Worm (Caenorhabditis elegans) whole organism, young adult: Measurements from ENCODE around the gene oac-32.

Experiments used
- B0019.2 ChIP-seq: fragments of 200-800 bp; sonication (Bioruptor generic); conservative IDR thresholded peaks from 2 replicates; pipeline ENCODE4 v1.3.6; 2022; ENCODE audit warnings: missing genetic modification reagents, missing genetic modification characterization, missing compliant biosample characterization
- D2030.7 ChIP-seq: fragments of 200-800 bp; sonication (Bioruptor generic); IDR thresholded peaks from 2 replicates; pipeline ENCODE4 v1.3.6; 2022; ENCODE audit warnings: missing genetic modification reagents, missing genetic modification characterization, missing compliant biosample characterization
- F37B4.10 ChIP-seq: fragments of 200-800 bp; sonication (Bioruptor generic); IDR thresholded peaks from 2 replicates; pipeline ENCODE4 v1.3.6; 2022; ENCODE audit warnings: missing genetic modification characterization, missing compliant biosample characterization
- F39B2.1 ChIP-seq: fragments of 200-800 bp; sonication (Bioruptor generic); IDR thresholded peaks from 2 replicates; pipeline ENCODE4 v1.3.6; 2022; ENCODE audit warnings: missing genetic modification reagents, missing genetic modification characterization, missing compliant biosample characterization
- F52B5.7 ChIP-seq: sonication (generic microtip); optimal IDR thresholded peaks from 2 replicates; lab custom pipeline; 2016; ENCODE audit warnings: mild to moderate bottlenecking, missing genetic modification characterization, missing compliant biosample characterization
- F55B11.4 ChIP-seq: sonication (generic microtip); optimal IDR thresholded peaks from 2 replicates; lab custom pipeline; 2016; ENCODE audit warnings: missing compliant biosample characterization, missing genetic modification characterization, borderline replicate concordance; ENCODE audit not compliant: insufficient read depth
- Y95B8A.8 ChIP-seq: fragments of 200-800 bp; sonication (Bioruptor generic); IDR thresholded peaks from 2 replicates; pipeline ENCODE4 v1.3.6; 2022; ENCODE audit warnings: missing genetic modification reagents, missing genetic modification characterization, missing compliant biosample characterization
- ZK185.1 ChIP-seq: sonication (generic microtip); optimal IDR thresholded peaks from 2 replicates; lab custom pipeline; 2016; ENCODE audit warnings: mild to moderate bottlenecking, missing genetic modification characterization, missing compliant biosample characterization; ENCODE audit not compliant: poor library complexity, severe bottlenecking
- ama-1 ChIP-seq, 3 experiments: fragments of 150-350 bp in 1 of 3; sonication (generic microtip) in 2 of 3; optimal IDR thresholded peaks; 2 replicates each; lab custom pipeline; 2014 to 2018; ENCODE audit warnings: missing biosample characterization in 2 of 3, missing genetic modification characterization in 2 of 3, missing genetic modification reagents in 2 of 3
- aptf-3 ChIP-seq: fragments of 200-800 bp; sonication (Bioruptor generic); IDR thresholded peaks from 2 replicates; pipeline ENCODE4 v1.3.6; 2022; ENCODE audit warnings: missing genetic modification characterization, missing compliant biosample characterization
- cebp-2 ChIP-seq: fragments of 200-800 bp; sonication (Bioruptor generic); IDR thresholded peaks from 2 replicates; pipeline ENCODE4 v1.3.6; 2022; ENCODE audit warnings: missing genetic modification characterization, missing compliant biosample characterization
- ceh-100 ChIP-seq: fragments of 200-800 bp; sonication (Bioruptor generic); IDR thresholded peaks from 2 replicates; pipeline ENCODE4 v1.3.6; 2022; ENCODE audit warnings: missing genetic modification reagents, missing genetic modification characterization, missing compliant biosample characterization
- ceh-58 ChIP-seq: fragments of 200-800 bp; sonication (Bioruptor generic); IDR thresholded peaks from 2 replicates; pipeline ENCODE4 v1.3.6; 2022; ENCODE audit warnings: missing genetic modification characterization, missing compliant biosample characterization
- die-1 ChIP-seq: sonication (generic microtip); optimal IDR thresholded peaks from 2 replicates; lab custom pipeline; 2016; ENCODE audit warnings: missing genotype, mild to moderate bottlenecking, missing genetic modification characterization, missing compliant biosample characterization
- dpl-1 ChIP-seq: fragments of 150-350 bp; optimal IDR thresholded peaks from 2 replicates; lab custom pipeline; 2014; ENCODE audit warnings: missing biosample characterization, missing genetic modification reagents, missing genetic modification characterization
- efl-1 ChIP-seq: fragments of 150-350 bp; optimal IDR thresholded peaks from 2 replicates; lab custom pipeline; 2014; ENCODE audit warnings: missing biosample characterization, missing genetic modification reagents, missing genetic modification characterization
- ets-4 ChIP-seq: fragments of 200-800 bp; sonication (Bioruptor generic); optimal IDR thresholded peaks from 2 replicates; lab custom pipeline; 2018; ENCODE audit warnings: mild to moderate bottlenecking, missing genetic modification characterization, missing compliant biosample characterization
- fkh-3 ChIP-seq: sonication (generic microtip); optimal IDR thresholded peaks from 2 replicates; lab custom pipeline; 2016; ENCODE audit warnings: mild to moderate bottlenecking, missing genetic modification characterization, missing compliant biosample characterization
- gei-17 ChIP-seq: fragments of 200-800 bp; sonication (Bioruptor generic); optimal IDR thresholded peaks from 2 replicates; lab custom pipeline; 2018; ENCODE audit warnings: mild to moderate bottlenecking, missing genetic modification characterization, missing compliant biosample characterization
- hmg-1.2 ChIP-seq: fragments of 200-800 bp; sonication (Bioruptor generic); IDR thresholded peaks from 2 replicates; pipeline ENCODE4 v1.3.6; 2022; ENCODE audit warnings: missing genetic modification reagents, missing genetic modification characterization, missing compliant biosample characterization
- hmg-20 ChIP-seq: fragments of 200-800 bp; sonication (Bioruptor generic); IDR thresholded peaks from 2 replicates; pipeline ENCODE4 v1.3.6; 2022; ENCODE audit warnings: missing genetic modification reagents, missing genetic modification characterization, missing compliant biosample characterization
- let-526 ChIP-seq: fragments of 200-800 bp; sonication (Bioruptor generic); IDR thresholded peaks from 2 replicates; pipeline ENCODE4 v1.3.6; 2022; ENCODE audit warnings: missing genetic modification reagents, missing genetic modification characterization, missing compliant biosample characterization
- let-607 ChIP-seq, 2 experiments: fragments of 200-800 bp in 1 of 2; sonication (Bioruptor generic) in 1 of 2; sonication (generic microtip) in 1 of 2; optimal IDR thresholded peaks; 2 replicates each; lab custom pipeline; 2016 to 2018; ENCODE audit warnings: mild to moderate bottlenecking in 2 of 2, missing compliant biosample characterization in 2 of 2, missing genetic modification characterization in 2 of 2, moderate library complexity in 2 of 2, missing genotype in 1 of 2
- lin-40 ChIP-seq: sonication (generic microtip); optimal IDR thresholded peaks from 2 replicates; lab custom pipeline; 2016; ENCODE audit warnings: missing genetic modification characterization, mild to moderate bottlenecking, missing compliant biosample characterization, missing genotype, missing genetic modification reagents
- lsy-27 ChIP-seq: sonication (generic microtip); optimal IDR thresholded peaks from 2 replicates; lab custom pipeline; 2017; ENCODE audit warnings: missing genetic modification characterization, mild to moderate bottlenecking, missing compliant biosample characterization, antibody characterized with exemption, missing genotype, borderline replicate concordance; ENCODE audit not compliant: insufficient read depth
- madf-10 ChIP-seq: sonication (generic microtip); optimal IDR thresholded peaks from 2 replicates; lab custom pipeline; 2016; ENCODE audit warnings: mild to moderate bottlenecking, missing genetic modification characterization, missing compliant biosample characterization
- nhr-179 ChIP-seq: sonication (generic microtip); optimal IDR thresholded peaks from 2 replicates; lab custom pipeline; 2016; ENCODE audit warnings: mild to moderate bottlenecking, missing genetic modification characterization, missing compliant biosample characterization
- nhr-80 ChIP-seq: sonication (generic microtip); optimal IDR thresholded peaks from 2 replicates; lab custom pipeline; 2016; ENCODE audit warnings: missing genetic modification characterization, missing compliant biosample characterization
- nhr-90 ChIP-seq: sonication (generic microtip); optimal IDR thresholded peaks from 2 replicates; lab custom pipeline; 2016; ENCODE audit warnings: missing genotype, mild to moderate bottlenecking, missing genetic modification characterization, missing compliant biosample characterization
- pha-4 ChIP-seq: fragments of 150-350 bp; sonication (generic microtip); optimal IDR thresholded peaks from 2 replicates; lab custom pipeline; 2014; ENCODE audit warnings: missing biosample characterization, missing genetic modification reagents, missing genetic modification characterization
- rec-8 ChIP-seq, 2 experiments: sonication (generic microtip); optimal IDR thresholded peaks; 2 replicates each; lab custom pipeline; 2016; ENCODE audit warnings: mild to moderate bottlenecking in 2 of 2, missing genetic modification characterization in 2 of 2, missing genetic modification reagents in 2 of 2, missing genotype in 2 of 2, missing biosample characterization in 1 of 2, missing compliant biosample characterization in 1 of 2, moderate library complexity in 1 of 2
- sptf-2 ChIP-seq: fragments of 200-800 bp; sonication (Bioruptor generic); optimal IDR thresholded peaks from 2 replicates; lab custom pipeline; 2018; ENCODE audit warnings: mild to moderate bottlenecking, missing genetic modification characterization, missing compliant biosample characterization
- tbx-9 ChIP-seq: sonication (generic microtip); optimal IDR thresholded peaks from 2 replicates; lab custom pipeline; 2016; ENCODE audit warnings: borderline replicate concordance, missing genetic modification characterization, inconsistent platforms, missing compliant biosample characterization
- tlf-1 ChIP-seq: fragments of 200-800 bp; sonication (Bioruptor generic); optimal IDR thresholded peaks from 2 replicates; lab custom pipeline; 2018; ENCODE audit warnings: mild to moderate bottlenecking, missing genetic modification characterization, missing compliant biosample characterization
- unc-130 ChIP-seq: sonication (generic microtip); optimal IDR thresholded peaks from 2 replicates; lab custom pipeline; 2016; ENCODE audit warnings: missing genetic modification reagents, missing genetic modification characterization, missing compliant biosample characterization
- ztf-28 ChIP-seq: fragments of 200-800 bp; sonication (Bioruptor generic); IDR thresholded peaks from 2 replicates; pipeline ENCODE4 v1.3.6; 2022; ENCODE audit warnings: missing genetic modification reagents, missing genetic modification characterization, missing compliant biosample characterization

oac-32 gene

ce11 chrV:1545694-1546093 lies at the start of gene oac-32:
TSS of gene oac-32 (minus strand) at chrV:1545783.
- TF ChIP-seq hmg-20 (GFP tag; lab: Robert Waterston, UW) = no peak
- TF ChIP-seq lsy-27 (tag; lab: Kevin White, UChicago) = no peak
- no peak for TF ChIP-seq madf-10 (tag; lab: Kevin White, UChicago)
- no peak for TF ChIP-seq gei-17
- TF ChIP-seq ZK185.1 = no peak
- no peak for TF ChIP-seq let-607 (tag; optimal IDR thresholded peaks at IDR 0.05; lab: Kevin White, UChicago)

- no peak for TF ChIP-seq aptf-3
- peak; percentile 25 for TF ChIP-seq lin-40 (tag; lab: Kevin White, UChicago)
These were observed 49.0 kb upstream of the oac-32 start for ce11 chrV:1594554-1595092.

ce11 chrV:1593799-1594420 lies 48.3 kb upstream of the oac-32 start, which contains the start of gene F16B4.4:
TSS of gene F16B4.4 (plus strand) at chrV:1594019.
- TF ChIP-seq let-526 (GFP tag; lab: Robert Waterston, UW) (no peak), ama-1 (optimal IDR thresholded peaks at IDR 0.05; lab: Kevin White, UChicago) (peak; percentile 48), ama-1 (GFP tag; optimal IDR thresholded peaks at IDR 0.05; lab: Kevin White, UChicago) (no peak)

- TF ChIP-seq tbx-9 (tag; lab: Kevin White, UChicago) (no peak), lsy-27 (tag; lab: Kevin White, UChicago) (no peak)
These were observed 42.5 kb upstream of the oac-32 start, which contains the start of gene F16B4.5 for ce11 chrV:1588128-1588527. TSS of gene F16B4.5 (plus strand) at chrV:1588428.

ce11 chrV:1586906-1587305 lies 41.3 kb upstream of the oac-32 start, which contains the start of gene F16B4.6:
TSS of gene F16B4.6 (plus strand) at chrV:1587206.
- no peak for TF ChIP-seq dpl-1 (GFP tag; lab: Kevin White, UChicago)
- TF ChIP-seq ets-4 (GFP tag; lab: Kevin White, UChicago) = no peak
- no peak for TF ChIP-seq F39B2.1 (GFP tag; lab: Robert Waterston, UW)
- no peak for TF ChIP-seq D2030.7 (GFP tag; lab: Robert Waterston, UW)
- no peak for TF ChIP-seq F52B5.7
- TF ChIP-seq efl-1 (GFP tag; lab: Kevin White, UChicago) = no peak
- TF ChIP-seq F37B4.10 (GFP tag; lab: Robert Waterston, UW) = no peak
- no peak for TF ChIP-seq hmg-1.2 (GFP tag; lab: Robert Waterston, UW)
- TF ChIP-seq nhr-80 (tag; lab: Kevin White, UChicago) = no peak
- no peak for TF ChIP-seq Y95B8A.8 (GFP tag; lab: Robert Waterston, UW)
- TF ChIP-seq hmg-20 (GFP tag; lab: Robert Waterston, UW) = no peak
- TF ChIP-seq nhr-90 (tag; lab: Kevin White, UChicago) = no peak
- no peak for TF ChIP-seq ztf-28 (GFP tag; lab: Robert Waterston, UW)
- no peak for TF ChIP-seq aptf-3
- TF ChIP-seq, all 124 proteins: peak for 0

ce11 chrV:1585411-1585810 lies 39.8 kb upstream of the oac-32 start, which contains the start of gene F16B4.7:
TSS of gene F16B4.7 (plus strand) at chrV:1585711.
- TF ChIP-seq ceh-58 (GFP tag; lab: Robert Waterston, UW) (no peak), sptf-2 (GFP tag; lab: Kevin White, UChicago) (no peak), fkh-3 (tag; lab: Kevin White, UChicago) (no peak), tlf-1 (no peak), die-1 (no peak), rec-8 (tag; optimal IDR thresholded peaks at IDR 0.05; lab: Kevin White, UChicago) (no peak), ceh-100 (GFP tag; lab: Robert Waterston, UW) (no peak), dpl-1 (GFP tag; lab: Kevin White, UChicago) (no peak), cebp-2 (no peak), B0019.2 (GFP tag; lab: Robert Waterston, UW) (no peak), F55B11.4 (tag; lab: Kevin White, UChicago) (no peak), nhr-179 (tag; lab: Kevin White, UChicago) (no peak), unc-130 (GFP tag; lab: Kevin White, UChicago) (no peak), aptf-3 (no peak), pha-4 (tag; lab: Kevin White, UChicago) (no peak), F39B2.1 (GFP tag; lab: Robert Waterston, UW) (no peak)
